Fruit fly (Drosophila melanogaster): ENCODE results near the gene AP-2sigma.

AP-2sigma gene

DNA sequence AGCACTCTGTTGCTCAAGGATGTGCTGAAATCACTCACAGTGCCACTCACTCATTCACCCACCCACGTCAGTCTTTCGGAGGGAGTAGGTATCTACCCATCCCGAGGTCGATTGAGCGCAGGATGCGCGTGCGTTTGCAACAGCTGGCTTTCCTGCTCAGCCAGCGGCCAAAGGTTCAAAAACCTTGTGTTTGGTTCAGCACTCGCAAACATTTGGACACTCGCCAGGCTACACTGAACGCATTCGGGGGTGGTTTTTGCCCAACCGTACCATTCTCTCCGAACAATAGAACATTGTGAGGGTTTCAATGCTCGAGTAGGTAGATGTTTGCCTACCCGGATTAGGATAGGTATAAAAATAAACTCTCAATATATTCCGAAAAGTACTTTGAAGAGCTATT, 25.1 kb upstream of the AP-2sigma start (continued):
- TF ChIP-seq zen2 (GFP tag; IDR thresholded peaks at IDR 0.05; ENCODE audit: partially characterized antibody) = no peak; the same call in 2 of the 3 replicates
- no peak for TF ChIP-seq CHES-1-like (GFP tag; optimal IDR thresholded peaks at IDR 0.05)
- no peak for TF ChIP-seq CG15269 (tag; optimal IDR thresholded peaks at IDR 0.05)
- TF ChIP-seq CG33213 (GFP tag; optimal IDR thresholded peaks at IDR 0.05) = no peak
- TF ChIP-seq Ets65A (GFP tag) = peak; percentile 46
- no peak for TF ChIP-seq unc-4 (GFP tag; IDR thresholded peaks at IDR 0.05; ENCODE audit: partially characterized antibody)
- TF ChIP-seq exex (tag; optimal IDR thresholded peaks at IDR 0.05) = no peak
- TF ChIP-seq CG17361 (GFP tag; IDR thresholded peaks at IDR 0.05) = no peak
- no peak for TF ChIP-seq CG17829 (tag; optimal IDR thresholded peaks at IDR 0.05)
- 0 out of 4 replicates have a peak, but pooled peaks have one; percentile 3 for TF ChIP-seq chinmo (GFP tag; IDR thresholded peaks at IDR 0.05; ENCODE audit: partially characterized antibody)
- TF ChIP-seq wor (GFP tag; IDR thresholded peaks at IDR 0.05) = no peak
- TF ChIP-seq odd (GFP tag; optimal IDR thresholded peaks at IDR 0.05) = no peak
- TF ChIP-seq maf-S (GFP tag; optimal IDR thresholded peaks at IDR 0.05) = no peak
- peak; percentile 20 for TF ChIP-seq CG15514 (GFP tag; optimal IDR thresholded peaks at IDR 0.05)
- TF ChIP-seq CG8765 (GFP tag; IDR thresholded peaks at IDR 0.05) = no peak
- TF ChIP-seq Fer1 (GFP tag; optimal IDR thresholded peaks at IDR 0.05) = peak; percentile 37
- TF ChIP-seq schlank (tag; optimal IDR thresholded peaks at IDR 0.05) = no peak
- TF ChIP-seq bsh (GFP tag; optimal IDR thresholded peaks at IDR 0.05) = no peak
- no peak for TF ChIP-seq CG1602 (GFP tag; optimal IDR thresholded peaks at IDR 0.05)
- no peak for TF ChIP-seq Tbp (GFP tag; optimal IDR thresholded peaks at IDR 0.05)
- TF ChIP-seq bigmax (GFP tag; optimal IDR thresholded peaks at IDR 0.05) = no peak
- TF ChIP-seq Mes4 (GFP tag; optimal IDR thresholded peaks at IDR 0.05) = no peak
- TF ChIP-seq so (GFP tag; IDR thresholded peaks at IDR 0.05) = no peak
- TF ChIP-seq peb (GFP tag; IDR thresholded peaks at IDR 0.05) = no peak
- no peak for TF ChIP-seq CG12391 (tag; optimal IDR thresholded peaks at IDR 0.05)
- no peak for TF ChIP-seq CG10431 (GFP tag; optimal IDR thresholded peaks at IDR 0.05)
- no peak for TF ChIP-seq CG12942 (GFP tag; optimal IDR thresholded peaks at IDR 0.05)
- no peak for TF ChIP-seq Hr39 (optimal IDR thresholded peaks at IDR 0.05)
- no peak for TF ChIP-seq grau (tag; optimal IDR thresholded peaks at IDR 0.05)
- no peak for TF ChIP-seq CG12299 (tag; optimal IDR thresholded peaks at IDR 0.05)
- TF ChIP-seq crol (GFP tag; IDR thresholded peaks at IDR 0.05) = no peak
- TF ChIP-seq vnd (GFP tag; IDR thresholded peaks at IDR 0.05; ENCODE audit: partially characterized antibody) = no peak
- TF ChIP-seq CG13296 (GFP tag; optimal IDR thresholded peaks at IDR 0.05) = no peak
- TF ChIP-seq Doc3 (GFP tag; IDR thresholded peaks at IDR 0.05; ENCODE audit: partially characterized antibody) = peak; percentile 37; the same call in 2 of the 3 replicates
- no peak for TF ChIP-seq stc (GFP tag; IDR thresholded peaks at IDR 0.05)
- TF ChIP-seq dysf (GFP tag; IDR thresholded peaks at IDR 0.05) = no peak
- TF ChIP-seq Lhr (GFP tag; optimal IDR thresholded peaks at IDR 0.05) = no peak
- TF ChIP-seq ara (GFP tag; IDR thresholded peaks at IDR 0.05) = 0 out of 2 replicates have a peak, but pooled peaks have one; percentile 26
- TF ChIP-seq tin (GFP tag; optimal IDR thresholded peaks at IDR 0.05) = no peak
- TF ChIP-seq tup (GFP tag; optimal IDR thresholded peaks at IDR 0.05) = no peak
- no peak for TF ChIP-seq C15 (GFP tag; IDR thresholded peaks at IDR 0.05)
- no peak for TF ChIP-seq CG8359 (GFP tag; optimal IDR thresholded peaks at IDR 0.05; ENCODE audit: borderline replicate concordance)
- no peak for TF ChIP-seq NC2β (GFP tag; optimal IDR thresholded peaks at IDR 0.05)
- TF ChIP-seq vfl (GFP tag; optimal IDR thresholded peaks at IDR 0.05) = no peak
- TF ChIP-seq MESR4 (GFP tag; optimal IDR thresholded peaks at IDR 0.05) = no peak
- TF ChIP-seq Oli (tag; optimal IDR thresholded peaks at IDR 0.05) = no peak
- no peak for TF ChIP-seq CG8089 (GFP tag; optimal IDR thresholded peaks at IDR 0.05)
- no peak for TF ChIP-seq pzg (GFP tag; optimal IDR thresholded peaks at IDR 0.05)
- no peak for TF ChIP-seq CG13123 (GFP tag; optimal IDR thresholded peaks at IDR 0.05)
- TF ChIP-seq bbx (GFP tag; IDR thresholded peaks at IDR 0.05; ENCODE audit: partially characterized antibody) = peak; percentile 26; the same call in 1 of the 2 replicates
- TF ChIP-seq CG12219 (GFP tag; optimal IDR thresholded peaks at IDR 0.05) = no peak
